Fruit fly (Drosophila melanogaster) whole organism, larva: Measurements from ENCODE around the gene CG33124.

ENCODE experiments used
- noc ChIP-seq: fragments of 200-800 bp; sonication (Bioruptor generic); optimal IDR thresholded peaks from 3 replicates; lab custom pipeline; 2019; ENCODE audit warnings: missing biosample characterization, mild to moderate bottlenecking, missing genetic modification characterization, moderate library complexity

CG33124 gene

dm6 chr2L:2221649-2222150, 12.8 kb upstream of the CG33124 start:
- peak; percentile 100 for TF ChIP-seq noc (tag; lab: Kevin White, UChicago)

- peak; percentile 41 for TF ChIP-seq noc (tag; lab: Kevin White, UChicago)
Measured at dm6 chr2L:2220573-2221332, 11.9 kb upstream of the CG33124 start, which contains the start of gene papi. TSS of gene papi (plus strand) at chr2L:2220748.

- peak; percentile 19 for TF ChIP-seq noc (tag; lab: Kevin White, UChicago)
Measured at dm6 chr2L:2217067-2217684, 8.3 kb upstream of the CG33124 start, which contains the start of the genes CG15386, CG42371 and mio. TSS of gene CG15386 (minus strand) at chr2L:2217246. TSS of gene CG42371 (minus strand) at chr2L:2217246. TSS of gene mio (plus strand) at chr2L:2217290.

DNA sequence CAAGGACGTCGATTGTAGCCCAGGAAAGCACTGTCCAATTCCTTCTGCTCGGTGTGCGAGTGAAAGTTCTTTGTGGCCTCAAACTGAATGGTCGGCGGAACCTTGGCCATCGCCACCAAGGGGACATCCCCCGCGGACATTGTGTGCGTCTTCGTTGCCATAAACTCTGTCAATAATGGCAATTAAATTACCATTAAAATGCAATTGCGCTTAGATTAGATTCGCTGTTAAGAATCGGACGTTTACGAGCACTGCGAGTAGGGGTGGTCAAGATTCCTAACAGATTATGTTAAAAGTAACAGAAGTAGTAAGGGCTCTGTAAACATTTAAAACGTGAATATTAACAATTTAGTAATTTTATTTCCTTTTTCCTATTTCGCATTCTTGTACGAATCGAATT, 7.2 kb upstream of the CG33124 start, which contains the start of gene daed:
Gene daed, minus strand, starts transcription at position 247 of the 400 bp plus-strand sequence.
- TF ChIP-seq noc (tag; lab: Kevin White, UChicago): no peak

dm6 chr2L:2214004-2214403, 5.1 kb upstream of the CG33124 start, which contains the start of the genes Uch and CG34174:
TSS of gene Uch (minus strand) at chr2L:2214211.
TSS of gene CG34174 (plus strand) at chr2L:2214266.
- TF ChIP-seq noc (tag; lab: Kevin White, UChicago): peak; percentile 5

dm6 chr2L:2212478-2212877, 3.6 kb upstream of the CG33124 start, which contains the start of gene CG15385:
TSS of gene CG15385 (minus strand) at chr2L:2212571.
- TF ChIP-seq noc (tag; lab: Kevin White, UChicago): no peak

- no peak for TF ChIP-seq noc (tag; lab: Kevin White, UChicago)
Measured at dm6 chr2L:2206066-2206465, 2.8 kb downstream of the CG33124 start, which contains the start of gene CG31668. TSS of gene CG31668 (minus strand) at chr2L:2206166.

- no peak for TF ChIP-seq noc (tag; lab: Kevin White, UChicago)
Measured at dm6 chr2L:2202853-2203717, 5.8 kb downstream of the CG33124 start.

- TF ChIP-seq noc (tag; lab: Kevin White, UChicago): no peak
Measured at dm6 chr2L:2202018-2202852, 6.7 kb downstream of the CG33124 start.

DNA sequence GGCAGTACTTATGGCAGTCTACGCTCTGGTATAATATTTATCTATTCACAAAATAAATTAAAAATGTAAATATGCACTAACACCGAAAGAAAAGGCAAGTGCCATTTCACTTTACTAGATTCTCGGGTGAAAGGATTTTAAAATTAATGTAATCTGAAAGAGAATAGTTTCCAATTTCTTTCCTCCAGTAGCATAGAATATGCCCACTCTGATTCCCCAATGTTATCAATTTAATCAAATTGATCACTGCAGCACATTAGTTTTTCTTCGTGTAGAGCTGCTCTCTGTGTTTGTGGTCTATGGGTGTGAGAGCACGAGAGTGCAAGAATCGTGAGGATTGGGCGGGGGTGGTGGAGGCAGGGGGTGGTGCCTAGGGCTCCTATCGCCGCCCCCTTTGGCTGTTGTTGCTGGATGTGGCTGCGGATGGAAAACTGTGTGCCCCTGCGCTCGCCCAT, 7.8 kb downstream of the CG33124 start:
- no peak for TF ChIP-seq noc (tag; lab: Kevin White, UChicago)

DNA sequence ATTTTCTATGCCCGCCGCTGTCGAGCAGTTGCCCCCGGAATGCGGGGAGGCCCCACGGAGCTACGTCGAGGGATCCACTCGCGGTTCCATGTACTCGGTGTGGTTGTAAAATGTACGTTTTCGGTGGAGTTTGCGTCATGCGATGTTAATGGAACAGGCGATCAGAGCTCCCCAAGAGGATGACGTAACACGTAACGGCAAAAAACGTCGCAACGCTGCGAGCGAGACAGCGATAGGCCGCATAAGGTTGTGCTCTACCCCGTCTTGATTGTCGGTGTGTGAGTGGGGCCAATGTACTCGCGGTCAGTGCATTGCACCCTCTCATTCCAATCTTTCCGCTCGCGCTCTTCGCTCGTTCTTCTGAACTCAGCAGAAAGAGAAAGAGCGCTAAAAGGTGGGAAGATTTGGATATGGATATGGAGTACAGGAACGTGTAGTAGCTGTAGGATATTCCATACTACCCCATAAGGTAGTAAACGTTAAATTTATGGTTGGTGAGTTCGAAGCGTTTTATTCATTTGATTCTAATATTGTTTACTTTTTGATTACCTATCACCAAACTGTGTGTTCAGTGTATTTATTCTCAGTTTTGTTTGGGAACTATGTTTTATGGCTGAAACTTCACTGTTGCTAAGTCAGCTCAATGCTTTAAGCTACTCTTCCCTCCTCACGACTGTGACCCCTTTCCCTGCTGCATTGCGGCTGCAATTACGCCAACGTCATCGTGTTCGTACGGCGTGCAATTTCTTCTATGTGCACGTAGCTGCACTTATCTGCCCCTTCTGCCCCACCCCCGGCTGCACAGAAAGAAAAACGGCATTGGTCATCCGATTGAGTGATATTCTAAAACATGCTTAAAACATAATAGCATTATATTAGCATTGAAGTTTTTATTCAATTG, 8.5 kb downstream of the CG33124 start:
- no peak for TF ChIP-seq noc (tag; lab: Kevin White, UChicago)

- TF ChIP-seq noc (tag; lab: Kevin White, UChicago): no peak
Measured at dm6 chr2L:2199433-2199796, 9.5 kb downstream of the CG33124 start.
